Worm (Caenorhabditis elegans): Measurements from ENCODE around the gene lir-3.
"Not testable (repeated sequence)": the region's sequence is repeated elsewhere in the genome, so short reads cannot be mapped to it uniquely, and the experiment has no call there.

lir-3 gene

ce11 chrII:11176441-11176840 lies 8.2 kb downstream of the lir-3 start:
- peak; percentile 53; the same call in 1 of the 2 replicates for TF ChIP-seq cebp-1 (GFP tag; IDR thresholded peaks at IDR 0.05)
- TF ChIP-seq cebp-1 (tag; optimal IDR thresholded peaks at IDR 0.05), result peak; percentile 69
- TF ChIP-seq mcd-1 (GFP tag; IDR thresholded peaks at IDR 0.05), result peak; percentile 36; the same call in 1 of the 2 replicates
- TF ChIP-seq K11D2.4 (GFP tag; IDR thresholded peaks at IDR 0.05), result 0 out of 2 replicates have a peak, but pooled peaks have one; percentile 18
- no peak for TF ChIP-seq snpc-3.4 (tag; optimal IDR thresholded peaks at IDR 0.05)

- no peak for TF ChIP-seq mxl-1 (tag; optimal IDR thresholded peaks at IDR 0.05)
- peak; percentile 59 for TF ChIP-seq mcd-1 (GFP tag; IDR thresholded peaks at IDR 0.05)
- TF ChIP-seq gei-17 (GFP tag; optimal IDR thresholded peaks at IDR 0.05), result no peak
- no peak for TF ChIP-seq ztf-22 (GFP tag; optimal IDR thresholded peaks at IDR 0.05)
- TF ChIP-seq ztf-25 (GFP tag; IDR thresholded peaks at IDR 0.05), result no peak
- TF ChIP-seq let-607 (tag; optimal IDR thresholded peaks at IDR 0.05), result peak in 1 of 2 experiments; percentile 74
These were observed 9.3 kb downstream of the lir-3 start for ce11 chrII:11175347-11175746.

- peak; percentile 65 for TF ChIP-seq mcd-1 (GFP tag; IDR thresholded peaks at IDR 0.05)
These were observed 14.1 kb downstream of the lir-3 start for ce11 chrII:11170495-11170894.

- peak; percentile 75 for TF ChIP-seq mcd-1 (GFP tag; IDR thresholded peaks at IDR 0.05)
- not testable (repeated sequence) for TF ChIP-seq snpc-4 (GFP tag; optimal IDR thresholded peaks at IDR 0.05)
- TF ChIP-seq snpc-4 (tag; optimal IDR thresholded peaks at IDR 0.05), result peak in 1 of 4 experiments; percentile 31
- peak; percentile 80 for TF ChIP-seq ceh-100 (GFP tag; IDR thresholded peaks at IDR 0.05)
- TF ChIP-seq attf-5 (GFP tag; optimal IDR thresholded peaks at IDR 0.05), result peak; percentile 35
- peak; percentile 58 for TF ChIP-seq dox-1 (GFP tag; IDR thresholded peaks at IDR 0.05)
These were observed 15.7 kb downstream of the lir-3 start for ce11 chrII:11168893-11169292.

- TF ChIP-seq let-526 (GFP tag; IDR thresholded peaks at IDR 0.05) (0 out of 2 replicates have a peak, but pooled peaks have one; percentile 65), ztf-6 (GFP tag; IDR thresholded peaks at IDR 0.05) (peak; percentile 67; the same call in 1 of the 2 replicates), nfyb-1 (GFP tag; IDR thresholded peaks at IDR 0.05) (peak; percentile 89; the same call in 1 of the 2 replicates), rcor-1 (GFP tag; IDR thresholded peaks at IDR 0.05) (peak; percentile 86), gei-17 (GFP tag; optimal IDR thresholded peaks at IDR 0.05) (peak; percentile 39), ztf-18 (tag; optimal IDR thresholded peaks at IDR 0.05) (peak; percentile 57), snpc-4 (GFP tag; optimal IDR thresholded peaks at IDR 0.05) (peak; percentile 99), snpc-4 (tag; optimal IDR thresholded peaks at IDR 0.05) (peak; percentile 98 to 99 (median 99)), ceh-58 (GFP tag; IDR thresholded peaks at IDR 0.05) (no peak), unc-130 (GFP tag; optimal IDR thresholded peaks at IDR 0.05) (peak; percentile 54), egl-44 (GFP tag; IDR thresholded peaks at IDR 0.05) (peak; percentile 73; the same call in 1 of the 2 replicates), snpc-3.4 (tag; optimal IDR thresholded peaks at IDR 0.05) (peak; percentile 98), lin-40 (tag; optimal IDR thresholded peaks at IDR 0.05) (peak; percentile 40), hlh-12 (tag; optimal IDR thresholded peaks at IDR 0.05) (no peak), ztf-3 (GFP tag; optimal IDR thresholded peaks at IDR 0.05) (no peak), fkh-3 (tag; optimal IDR thresholded peaks at IDR 0.05) (no peak), sdz-38 (tag; optimal IDR thresholded peaks at IDR 0.05) (no peak), F33H1.4 (GFP tag; IDR thresholded peaks at IDR 0.05) (peak; percentile 72), F37B4.10 (GFP tag; IDR thresholded peaks at IDR 0.05) (no peak), rec-8 (tag; optimal IDR thresholded peaks at IDR 0.05) (peak in 1 of 2 experiments; percentile 77), D2030.7 (GFP tag; IDR thresholded peaks at IDR 0.05) (peak; percentile 98), efl-1 (GFP tag; optimal IDR thresholded peaks at IDR 0.05) (peak; percentile 49), nhr-27 (tag; optimal IDR thresholded peaks at IDR 0.05) (no peak), xnd-1 (tag; optimal IDR thresholded peaks at IDR 0.05) (peak; percentile 72), hmg-20 (GFP tag; IDR thresholded peaks at IDR 0.05) (peak; percentile 61; the same call in 1 of the 2 replicates), akir-1 (GFP tag; optimal IDR thresholded peaks at IDR 0.05) (no peak), madf-10 (tag; optimal IDR thresholded peaks at IDR 0.05) (peak; percentile 32), ceh-91 (GFP tag; IDR thresholded peaks at IDR 0.05) (peak; percentile 67), atf-7 (tag; optimal IDR thresholded peaks at IDR 0.05) (peak; percentile 11), egrh-3 (GFP tag; IDR thresholded peaks at IDR 0.05) (peak; percentile 68)
These were observed 17.6 kb downstream of the lir-3 start for ce11 chrII:11167039-11167438.
